Fruit fly (Drosophila melanogaster): ENCODE results near the gene CG42798.

- TF ChIP-seq CTCF (optimal IDR thresholded peaks at IDR 0.05) (no peak), CG8478 (optimal IDR thresholded peaks at IDR 0.05) (no peak)
Measured at dm6 chr3R:17366023-17366422, 40.5 kb upstream of the CG42798 start, which contains the start of gene beat-IIa.

Measured in S2 (cell line).